Worm (Caenorhabditis elegans) whole organism, late embryonic: ENCODE measurements around the gene atg-7.

Experiments
- K02D7.2 ChIP-seq: sonication (generic microtip); optimal IDR thresholded peaks from 2 replicates; lab custom pipeline; 2017; ENCODE audit warnings: mild to moderate bottlenecking, missing genetic modification characterization, missing compliant biosample characterization
- K09A11.1 ChIP-seq: sonication (generic microtip); optimal IDR thresholded peaks from 2 replicates; lab custom pipeline; 2017; ENCODE audit warnings: antibody characterized with exemption, mild to moderate bottlenecking, missing genetic modification characterization, missing compliant biosample characterization; ENCODE audit not compliant: insufficient read depth
- Y22D7AL.16 ChIP-seq: sonication (generic microtip); optimal IDR thresholded peaks from 2 replicates; lab custom pipeline; 2016; ENCODE audit warnings: missing genetic modification characterization, missing compliant biosample characterization
- ahr-1 ChIP-seq: sonication (generic microtip); optimal IDR thresholded peaks from 2 replicates; lab custom pipeline; 2016; ENCODE audit warnings: missing genetic modification characterization, missing compliant biosample characterization
- ceh-30 ChIP-seq: fragments of 150-350 bp; optimal IDR thresholded peaks from 2 replicates; lab custom pipeline; 2014; ENCODE audit warnings: missing biosample characterization, missing genetic modification characterization
- ceh-6 ChIP-seq: fragments of 200-800 bp; sonication (Bioruptor generic); optimal IDR thresholded peaks from 2 replicates; lab custom pipeline; 2018; ENCODE audit warnings: mild to moderate bottlenecking, missing genetic modification characterization, missing compliant biosample characterization
- elt-4 ChIP-seq: sonication (generic microtip); optimal IDR thresholded peaks from 2 replicates; lab custom pipeline; 2016; ENCODE audit warnings: missing genetic modification characterization, missing compliant biosample characterization
- ets-4 ChIP-seq: sonication (generic microtip); optimal IDR thresholded peaks from 2 replicates; lab custom pipeline; 2016; ENCODE audit warnings: missing genetic modification characterization, missing compliant biosample characterization
- eyg-1 ChIP-seq: sonication (generic microtip); optimal IDR thresholded peaks from 2 replicates; lab custom pipeline; 2016; ENCODE audit warnings: missing genotype, missing genetic modification characterization, missing compliant biosample characterization
- fax-1 ChIP-seq: sonication (generic microtip); optimal IDR thresholded peaks from 2 replicates; lab custom pipeline; 2016; ENCODE audit warnings: missing genotype, missing genetic modification characterization, missing compliant biosample characterization
- fkh-6 ChIP-seq: sonication (generic microtip); optimal IDR thresholded peaks from 2 replicates; lab custom pipeline; 2016; ENCODE audit warnings: missing genetic modification characterization, missing compliant biosample characterization
- gmeb-2 ChIP-seq: sonication (generic microtip); optimal IDR thresholded peaks from 2 replicates; lab custom pipeline; 2016; ENCODE audit warnings: missing genetic modification characterization, inconsistent platforms, missing compliant biosample characterization
- hlh-13 ChIP-seq: fragments of 200-800 bp; sonication (Bioruptor generic); optimal IDR thresholded peaks from 2 replicates; lab custom pipeline; 2018; ENCODE audit warnings: mild to moderate bottlenecking, missing genetic modification characterization, missing compliant biosample characterization
- hlh-15 ChIP-seq: sonication (generic microtip); optimal IDR thresholded peaks from 2 replicates; lab custom pipeline; 2016; ENCODE audit warnings: missing genetic modification characterization, missing compliant biosample characterization
- hlh-6 ChIP-seq: sonication (generic microtip); optimal IDR thresholded peaks from 2 replicates; lab custom pipeline; 2016; ENCODE audit warnings: missing genotype, missing genetic modification characterization, missing compliant biosample characterization
- lim-6 ChIP-seq: sonication (generic microtip); optimal IDR thresholded peaks from 2 replicates; lab custom pipeline; 2016; ENCODE audit warnings: missing genetic modification characterization, missing compliant biosample characterization
- mec-3 ChIP-seq: sonication (generic microtip); optimal IDR thresholded peaks from 2 replicates; lab custom pipeline; 2016; ENCODE audit warnings: borderline replicate concordance, missing genetic modification characterization, missing compliant biosample characterization
- nfya-1 ChIP-seq: sonication (generic microtip); optimal IDR thresholded peaks from 2 replicates; lab custom pipeline; 2017; ENCODE audit warnings: missing genetic modification characterization, mild to moderate bottlenecking, missing compliant biosample characterization, antibody characterized with exemption, moderate library complexity
- nhr-11 ChIP-seq: fragments of 150-350 bp; optimal IDR thresholded peaks from 2 replicates; lab custom pipeline; 2014; ENCODE audit warnings: missing biosample characterization, missing genetic modification characterization
- npax-4 ChIP-seq: sonication (generic microtip); optimal IDR thresholded peaks from 2 replicates; lab custom pipeline; 2016; ENCODE audit warnings: missing genetic modification characterization, missing compliant biosample characterization
- odd-2 ChIP-seq: sonication (generic microtip); optimal IDR thresholded peaks from 2 replicates; lab custom pipeline; 2017; ENCODE audit warnings: antibody characterized with exemption, mild to moderate bottlenecking, missing genetic modification characterization, missing compliant biosample characterization
- pax-1 ChIP-seq: fragments of 150-350 bp; optimal IDR thresholded peaks from 2 replicates; lab custom pipeline; 2014; ENCODE audit warnings: missing biosample characterization, missing genetic modification characterization
- pha-2 ChIP-seq: sonication (generic microtip); optimal IDR thresholded peaks from 2 replicates; lab custom pipeline; 2017; ENCODE audit warnings: mild to moderate bottlenecking, missing genetic modification characterization, missing compliant biosample characterization
- pha-4 ChIP-seq: fragments of 150-350 bp; optimal IDR thresholded peaks from 2 replicates; lab custom pipeline; 2018; ENCODE audit warnings: missing biosample characterization, missing genetic modification reagents, missing genetic modification characterization
- pros-1 ChIP-seq: fragments of 150-350 bp; optimal IDR thresholded peaks from 2 replicates; lab custom pipeline; 2014; ENCODE audit warnings: missing biosample characterization, missing genetic modification reagents, missing genetic modification characterization
- ref-2 ChIP-seq: sonication (generic microtip); optimal IDR thresholded peaks from 2 replicates; lab custom pipeline; 2016; ENCODE audit warnings: missing genetic modification characterization, missing compliant biosample characterization
- rnt-1 ChIP-seq: sonication (generic microtip); optimal IDR thresholded peaks from 2 replicates; lab custom pipeline; 2016; ENCODE audit warnings: missing genetic modification characterization, missing compliant biosample characterization
- sdc-2 ChIP-seq: sonication (generic microtip); optimal IDR thresholded peaks from 2 replicates; lab custom pipeline; 2016; ENCODE audit warnings: missing genotype, missing genetic modification characterization, missing compliant biosample characterization
- sox-4 ChIP-seq: sonication (generic microtip); optimal IDR thresholded peaks from 2 replicates; lab custom pipeline; 2017; ENCODE audit warnings: mild to moderate bottlenecking, missing genetic modification characterization, inconsistent platforms, missing compliant biosample characterization
- tbx-2 ChIP-seq: sonication (generic microtip); optimal IDR thresholded peaks from 2 replicates; lab custom pipeline; 2016; ENCODE audit warnings: missing genetic modification characterization, missing compliant biosample characterization
- tbx-7 ChIP-seq: sonication (generic microtip); optimal IDR thresholded peaks from 2 replicates; lab custom pipeline; 2016; ENCODE audit warnings: missing genotype, missing genetic modification characterization, missing compliant biosample characterization
- ttx-3 ChIP-seq: sonication (generic microtip); optimal IDR thresholded peaks from 2 replicates; lab custom pipeline; 2016; ENCODE audit warnings: missing genetic modification reagents, missing genetic modification characterization, missing compliant biosample characterization
- unc-3 ChIP-seq, 2 experiments: fragments of 200-800 bp in 1 of 2; sonication (Bioruptor generic) in 1 of 2; sonication (generic microtip) in 1 of 2; conservative IDR thresholded peaks in 1 of 2; optimal IDR thresholded peaks in 1 of 2; 2 replicates each; pipeline versions ENCODE4 v1.3.6 to Lab custom; 2016 to 2022; ENCODE audit warnings: missing compliant biosample characterization in 2 of 2, missing genetic modification characterization in 2 of 2, missing genetic modification reagents in 1 of 2
- unc-42 ChIP-seq: sonication (generic microtip); optimal IDR thresholded peaks from 2 replicates; lab custom pipeline; 2016; ENCODE audit warnings: missing genotype, missing genetic modification characterization, missing compliant biosample characterization
- unc-55 ChIP-seq: sonication (generic microtip); optimal IDR thresholded peaks from 2 replicates; lab custom pipeline; 2017; ENCODE audit warnings: missing biosample characterization, missing genetic modification reagents, missing genetic modification characterization
- unc-86 ChIP-seq: sonication (generic microtip); optimal IDR thresholded peaks from 2 replicates; lab custom pipeline; 2016; ENCODE audit warnings: missing genetic modification characterization, missing compliant biosample characterization
- ztf-16 ChIP-seq: sonication (generic microtip); optimal IDR thresholded peaks from 2 replicates; lab custom pipeline; 2017; ENCODE audit warnings: missing genetic modification characterization, missing compliant biosample characterization

Gene atg-7

ce11 chrIV:11101383-11101782, 20.5 kb upstream of the atg-7 start, which contains the start of gene srlf-18:
Gene srlf-18 (minus strand): TSS chrIV:11101483.
- TF ChIP-seq fax-1 (tag; lab: Kevin White, UChicago) (no peak), unc-42 (tag; lab: Kevin White, UChicago) (no peak), lim-6 (tag; lab: Kevin White, UChicago) (no peak), unc-3 (GFP tag; conservative IDR thresholded peaks at IDR 0.05; lab: Robert Waterston, UW) (no peak), unc-3 (tag; optimal IDR thresholded peaks at IDR 0.05; lab: Kevin White, UChicago) (no peak), ttx-3 (tag; lab: Kevin White, UChicago) (no peak), gmeb-2 (tag; lab: Kevin White, UChicago) (no peak), ceh-6 (GFP tag; lab: Kevin White, UChicago) (no peak), sox-4 (no peak), nhr-11 (no peak), odd-2 (no peak), pha-4 (tag; lab: Kevin White, UChicago) (no peak), pha-2 (no peak), K02D7.2 (tag; lab: Kevin White, UChicago) (no peak), hlh-6 (tag; lab: Kevin White, UChicago) (no peak), tbx-2 (tag; lab: Kevin White, UChicago) (no peak), fkh-6 (tag; lab: Kevin White, UChicago) (no peak), mec-3 (no peak)

- TF ChIP-seq lim-6 (tag; lab: Kevin White, UChicago) (no peak), unc-86 (no peak), pha-4 (tag; lab: Kevin White, UChicago) (no peak), nfya-1 (tag; lab: Kevin White, UChicago) (no peak), ets-4 (no peak), unc-3 (GFP tag; conservative IDR thresholded peaks at IDR 0.05; lab: Robert Waterston, UW) (no peak), unc-3 (tag; optimal IDR thresholded peaks at IDR 0.05; lab: Kevin White, UChicago) (no peak), pros-1 (tag; lab: Kevin White, UChicago) (no peak), hlh-6 (tag; lab: Kevin White, UChicago) (no peak), sdc-2 (tag; lab: Kevin White, UChicago) (no peak), K09A11.1 (tag; lab: Kevin White, UChicago) (no peak), elt-4 (tag; lab: Kevin White, UChicago) (no peak), ztf-16 (no peak), ref-2 (no peak), hlh-13 (GFP tag; lab: Kevin White, UChicago) (no peak), eyg-1 (tag; lab: Kevin White, UChicago) (no peak), ceh-6 (GFP tag; lab: Kevin White, UChicago) (no peak), pha-2 (no peak)
These were observed 19.4 kb upstream of the atg-7 start, which contains the start of gene str-3 for ce11 chrIV:11100271-11100670. Gene str-3 (minus strand): TSS chrIV:11100371.

ce11 chrIV:11097795-11098194, 16.9 kb upstream of the atg-7 start, which contains the start of gene M7.12:
Gene M7.12 (minus strand): TSS chrIV:11097982.
- TF ChIP-seq rnt-1 (tag; lab: Kevin White, UChicago) (no peak), gmeb-2 (tag; lab: Kevin White, UChicago) (no peak), unc-55 (GFP tag; lab: Kevin White, UChicago) (no peak), hlh-6 (tag; lab: Kevin White, UChicago) (no peak), tbx-7 (tag; lab: Kevin White, UChicago) (no peak), pax-1 (tag; lab: Kevin White, UChicago) (no peak), Y22D7AL.16 (tag; lab: Kevin White, UChicago) (no peak), pros-1 (tag; lab: Kevin White, UChicago) (no peak), tbx-2 (tag; lab: Kevin White, UChicago) (no peak), npax-4 (no peak), hlh-15 (tag; lab: Kevin White, UChicago) (no peak), ahr-1 (tag; lab: Kevin White, UChicago) (no peak), ztf-16 (no peak), unc-42 (tag; lab: Kevin White, UChicago) (no peak), nhr-11 (no peak), ceh-30 (tag; lab: Kevin White, UChicago) (no peak)
